Fruit fly (Drosophila melanogaster) whole organism, prepupa: ENCODE results near the gene Grasp65.
A peak's percentile ranks its signal among the peaks of the same experiment; 100 is the strongest.

Experiments used
- Blimp-1 ChIP-seq: fragments of 200-800 bp; sonication (Bioruptor generic); optimal IDR thresholded peaks from 3 replicates; lab custom pipeline; 2017; ENCODE audit warnings: missing biosample characterization, missing genetic modification characterization, mild to moderate bottlenecking, moderate library complexity, missing genetic modification reagents
- CG10631 ChIP-seq: fragments of 200-800 bp; sonication (Bioruptor generic); optimal IDR thresholded peaks from 2 replicates; lab custom pipeline; 2016; ENCODE audit warnings: missing biosample characterization, missing genetic modification characterization
- CG11294 ChIP-seq: fragments of 200-800 bp; sonication (Bioruptor generic); IDR thresholded peaks from 2 replicates; pipeline ENCODE4 v1.3.6; 2022; ENCODE audit warnings: missing biosample characterization, missing genetic modification characterization
- CG11762 ChIP-seq: fragments of 200-800 bp; sonication (Bioruptor generic); optimal IDR thresholded peaks from 3 replicates; lab custom pipeline; 2016; ENCODE audit warnings: missing biosample characterization, missing genetic modification characterization; ENCODE audit not compliant: insufficient read depth
- CG16779 ChIP-seq: fragments of 200-800 bp; sonication (Bioruptor generic); optimal IDR thresholded peaks from 3 replicates; lab custom pipeline; 2017; ENCODE audit warnings: missing biosample characterization, mild to moderate bottlenecking, missing genetic modification characterization
- CG3032 ChIP-seq: fragments of 200-800 bp; optimal IDR thresholded peaks from 2 replicates; lab custom pipeline; 2019; ENCODE audit warnings: missing biosample characterization, mild to moderate bottlenecking, missing genetic modification characterization, moderate library complexity
- CG32006 ChIP-seq: fragments of 200-800 bp; sonication (Bioruptor generic); optimal IDR thresholded peaks from 3 replicates; lab custom pipeline; 2017; ENCODE audit warnings: missing biosample characterization, mild to moderate bottlenecking, missing genetic modification characterization
- CG6163 ChIP-seq: fragments of 200-800 bp; sonication (Bioruptor generic); IDR thresholded peaks from 3 replicates; pipeline ENCODE4 v1.3.6; 2022; ENCODE audit warnings: missing biosample characterization, missing genetic modification characterization
- CG6276 ChIP-seq: fragments of 200-800 bp; sonication (Bioruptor generic); optimal IDR thresholded peaks from 2 replicates; lab custom pipeline; 2017; ENCODE audit warnings: missing biosample characterization, mild to moderate bottlenecking, missing genetic modification characterization
- CG6792 ChIP-seq: fragments of 200-800 bp; sonication (Bioruptor generic); optimal IDR thresholded peaks from 3 replicates; lab custom pipeline; 2016; ENCODE audit warnings: missing biosample characterization, missing genetic modification characterization
- CG6808 ChIP-seq: fragments of 200-800 bp; sonication (Bioruptor generic); optimal IDR thresholded peaks from 3 replicates; lab custom pipeline; 2017; ENCODE audit warnings: missing biosample characterization, missing genetic modification characterization, mild to moderate bottlenecking, moderate library complexity, missing genetic modification reagents
- CG7368 ChIP-seq: fragments of 200-800 bp; sonication (Bioruptor generic); optimal IDR thresholded peaks from 3 replicates; lab custom pipeline; 2016; ENCODE audit warnings: missing biosample characterization, missing genetic modification characterization
- CG8119 ChIP-seq: fragments of 200-800 bp; sonication (Bioruptor generic); IDR thresholded peaks from 3 replicates; pipeline ENCODE4 v1.3.6; 2022; ENCODE audit warnings: missing biosample characterization, missing genetic modification characterization
- CG8319 ChIP-seq: fragments of 200-800 bp; sonication (Bioruptor generic); optimal IDR thresholded peaks from 3 replicates; lab custom pipeline; 2016; ENCODE audit warnings: missing biosample characterization, missing genetic modification characterization
- Eip78C ChIP-seq: fragments of 200-800 bp; sonication (Bioruptor generic); peaks from one replicate; lab custom pipeline; 2016; ENCODE audit warnings: missing biosample characterization, missing genetic modification characterization
- Eip93F ChIP-seq: fragments of 200-800 bp; sonication (Bioruptor generic); optimal IDR thresholded peaks from 2 replicates; lab custom pipeline; 2016; ENCODE audit warnings: missing biosample characterization, mild to moderate bottlenecking, missing genetic modification characterization
- Ets21C ChIP-seq: fragments of 200-800 bp; sonication (Bioruptor generic); optimal IDR thresholded peaks from 3 replicates; lab custom pipeline; 2016; ENCODE audit warnings: missing biosample characterization, missing genetic modification characterization
- Ets96B ChIP-seq: fragments of 200-800 bp; optimal IDR thresholded peaks from 2 replicates; lab custom pipeline; 2019; ENCODE audit warnings: missing biosample characterization, mild to moderate bottlenecking, missing genetic modification characterization, moderate library complexity
- Hr38 ChIP-seq: sonication (Bioruptor generic); optimal IDR thresholded peaks from 2 replicates; lab custom pipeline; 2016; ENCODE audit warnings: missing biosample characterization, missing genetic modification characterization
- Hr39 ChIP-seq: fragments of 200-800 bp; sonication (Bioruptor generic); optimal IDR thresholded peaks from 2 replicates; lab custom pipeline; 2016; ENCODE audit warnings: missing biosample characterization, missing genetic modification characterization
- Hr4 ChIP-seq: fragments of 200-800 bp; sonication (Bioruptor generic); optimal IDR thresholded peaks from 3 replicates; lab custom pipeline; 2016; ENCODE audit warnings: missing biosample characterization, missing genetic modification characterization
- Lpt ChIP-seq: fragments of 200-800 bp; sonication (Bioruptor generic); optimal IDR thresholded peaks from 3 replicates; lab custom pipeline; 2016; ENCODE audit warnings: missing biosample characterization, missing genetic modification characterization
- Met ChIP-seq: fragments of 200-800 bp; sonication (Bioruptor generic); optimal IDR thresholded peaks from 3 replicates; lab custom pipeline; 2016; ENCODE audit warnings: missing biosample characterization, missing genetic modification characterization
- OdsH ChIP-seq: fragments of 200-800 bp; sonication (Bioruptor generic); optimal IDR thresholded peaks from 3 replicates; lab custom pipeline; 2016; ENCODE audit warnings: missing biosample characterization, missing genetic modification characterization
- acj6 ChIP-seq: fragments of 200-800 bp; sonication (Bioruptor generic); optimal IDR thresholded peaks from 3 replicates; lab custom pipeline; 2016; ENCODE audit warnings: missing biosample characterization, missing genetic modification characterization
- cyc ChIP-seq: fragments of 200-800 bp; sonication (Bioruptor generic); optimal IDR thresholded peaks from 3 replicates; lab custom pipeline; 2016; ENCODE audit warnings: missing biosample characterization, missing genetic modification characterization
- dsx ChIP-seq: fragments of 200-800 bp; optimal IDR thresholded peaks from 3 replicates; lab custom pipeline; 2019; ENCODE audit warnings: missing biosample characterization, mild to moderate bottlenecking, missing genetic modification characterization, moderate library complexity; ENCODE audit not compliant: poor library complexity, severe bottlenecking
- eg ChIP-seq: fragments of 200-800 bp; sonication (Bioruptor generic); IDR thresholded peaks from 3 replicates; pipeline ENCODE4 v1.3.6; 2022; ENCODE audit warnings: missing biosample characterization, missing genetic modification characterization
- esn ChIP-seq: fragments of 200-800 bp; sonication (Bioruptor generic); optimal IDR thresholded peaks from 2 replicates; lab custom pipeline; 2016; ENCODE audit warnings: missing biosample characterization, mild to moderate bottlenecking, missing genetic modification characterization, moderate library complexity
- fd59A ChIP-seq: fragments of 200-800 bp; sonication (Bioruptor generic); optimal IDR thresholded peaks from 2 replicates; lab custom pipeline; 2017; ENCODE audit warnings: missing biosample characterization, mild to moderate bottlenecking, missing genetic modification characterization, missing genetic modification reagents
- fd85E ChIP-seq: fragments of 200-800 bp; sonication (Bioruptor generic); optimal IDR thresholded peaks from 3 replicates; lab custom pipeline; 2016; ENCODE audit warnings: missing biosample characterization, missing genetic modification characterization
- fkh ChIP-seq: fragments of 200-800 bp; sonication (Bioruptor generic); optimal IDR thresholded peaks from 3 replicates; lab custom pipeline; 2017; ENCODE audit warnings: missing biosample characterization, mild to moderate bottlenecking, missing genetic modification characterization, moderate library complexity
- lz ChIP-seq: fragments of 200-800 bp; sonication (Bioruptor generic); optimal IDR thresholded peaks from 3 replicates; lab custom pipeline; 2016; ENCODE audit warnings: missing biosample characterization, missing genetic modification characterization
- net ChIP-seq: fragments of 200-800 bp; sonication (Bioruptor generic); optimal IDR thresholded peaks from 3 replicates; lab custom pipeline; 2016; ENCODE audit warnings: missing biosample characterization, missing genetic modification characterization
- pdm3 ChIP-seq: fragments of 200-800 bp; sonication (Bioruptor generic); optimal IDR thresholded peaks from 3 replicates; lab custom pipeline; 2016; ENCODE audit warnings: missing biosample characterization, missing genetic modification characterization
- salr ChIP-seq, 2 experiments: fragments of 200-800 bp; sonication (Bioruptor generic); optimal IDR thresholded peaks; 3 replicates each; lab custom pipeline; 2016 to 2018; ENCODE audit warnings: missing biosample characterization in 2 of 2, missing genetic modification characterization in 2 of 2, mild to moderate bottlenecking in 1 of 2
- svp ChIP-seq: fragments of 200-800 bp; sonication (Bioruptor generic); peaks from one replicate; lab custom pipeline; 2016; ENCODE audit warnings: missing biosample characterization, missing genetic modification characterization
- topi ChIP-seq: fragments of 200-800 bp; sonication (Bioruptor generic); optimal IDR thresholded peaks from 3 replicates; lab custom pipeline; 2016; ENCODE audit warnings: missing biosample characterization, missing genetic modification characterization
- vri ChIP-seq: fragments of 200-800 bp; sonication (Bioruptor generic); optimal IDR thresholded peaks from 3 replicates; lab custom pipeline; 2016; ENCODE audit warnings: missing biosample characterization, mild to moderate bottlenecking, missing genetic modification characterization

The Grasp65 gene

dm6 chr3L:19929051-19929718, 4.4 kb downstream of the Grasp65 start (continued):
- TF ChIP-seq acj6 (GFP tag; lab: Kevin White, UChicago) (peak; percentile 8), CG11294 (GFP tag; lab: Robert Waterston, UW) (no peak), fd59A (GFP tag; lab: Kevin White, UChicago) (no peak), net (GFP tag; lab: Kevin White, UChicago) (peak; percentile 3), OdsH (GFP tag; lab: Kevin White, UChicago) (peak; percentile 36), salr (GFP tag; optimal IDR thresholded peaks at IDR 0.05; lab: Kevin White, UChicago) (peak in 1 of 2 experiments; percentile 27), CG6808 (no peak), eg (GFP tag; lab: Robert Waterston, UW) (no peak; the same call in 2 of the 3 replicates), Blimp-1 (GFP tag; lab: Kevin White, UChicago) (peak; percentile 33), Lpt (GFP tag; lab: Kevin White, UChicago) (peak; percentile 33), esn (GFP tag; lab: Kevin White, UChicago) (peak; percentile 58), CG10631 (GFP tag; lab: Kevin White, UChicago) (no peak), CG8119 (GFP tag; lab: Robert Waterston, UW) (no peak), Met (GFP tag; lab: Kevin White, UChicago) (peak; percentile 30), topi (GFP tag; lab: Kevin White, UChicago) (peak; percentile 35), CG11762 (GFP tag; lab: Kevin White, UChicago) (no peak), lz (peak; percentile 34), CG6276 (GFP tag; lab: Kevin White, UChicago) (no peak), Hr4 (GFP tag; lab: Kevin White, UChicago) (peak; percentile 60), svp (GFP tag; lab: Kevin White, UChicago) (peak; percentile 38), CG7368 (GFP tag; lab: Kevin White, UChicago) (peak; percentile 17), CG6792 (no peak), Eip93F (GFP tag; lab: Kevin White, UChicago) (no peak), vri (GFP tag; lab: Kevin White, UChicago) (peak; percentile 28), CG3032 (tag; lab: Kevin White, UChicago) (no peak), cyc (GFP tag; lab: Kevin White, UChicago) (peak; percentile 5), CG32006 (GFP tag; lab: Kevin White, UChicago) (peak; percentile 16), Ets21C (GFP tag; lab: Kevin White, UChicago) (no peak), CG8319 (GFP tag; lab: Kevin White, UChicago) (no peak), CG16779 (peak; percentile 32), pdm3 (GFP tag; lab: Kevin White, UChicago) (peak; percentile 45), Hr39 (GFP tag; lab: Kevin White, UChicago) (peak; percentile 35), dsx (GFP tag; lab: Kevin White, UChicago) (peak; percentile 82), fd85E (no peak), Eip78C (GFP tag; lab: Kevin White, UChicago) (peak; percentile 82), Hr38 (GFP tag; lab: Kevin White, UChicago) (no peak), Ets96B (no peak)

dm6 chr3L:19929719-19930334, 5.1 kb downstream of the Grasp65 start:
- TF ChIP-seq CG10631 (GFP tag; lab: Kevin White, UChicago), result no peak
- TF ChIP-seq Eip78C (GFP tag; lab: Kevin White, UChicago), result peak; percentile 65
- no peak for TF ChIP-seq OdsH (GFP tag; lab: Kevin White, UChicago)
- peak; percentile 100 for TF ChIP-seq vri (GFP tag; lab: Kevin White, UChicago)
- peak; percentile 81 for TF ChIP-seq svp (GFP tag; lab: Kevin White, UChicago)
- TF ChIP-seq CG3032 (tag; lab: Kevin White, UChicago), result no peak
- 0 out of 3 replicates have a peak, but pooled peaks have one; percentile 39 for TF ChIP-seq CG6163 (GFP tag; lab: Robert Waterston, UW)
- peak; percentile 37 for TF ChIP-seq fkh (GFP tag; lab: Kevin White, UChicago)
